Fruit fly (Drosophila melanogaster): ENCODE data around the gene qm.

dm6 chr3L:7349311-7349710 lies 1.2 kb downstream of the qm start:
- TF ChIP-seq CTCF (optimal IDR thresholded peaks at IDR 0.05) (no peak), CG8478 (optimal IDR thresholded peaks at IDR 0.05) (no peak)

Measured in S2 (cell line).